Fruit fly (Drosophila melanogaster) whole organism, pupa: ENCODE data around the gene toc.

Source experiments
- CG13204 ChIP-seq: fragments of 200-800 bp; sonication (Bioruptor generic); optimal IDR thresholded peaks from 2 replicates; lab custom pipeline; 2018; ENCODE audit warnings: missing biosample characterization, mild to moderate bottlenecking, missing genetic modification characterization, moderate library complexity
- CG15710 ChIP-seq: fragments of 200-800 bp; sonication (Bioruptor generic); optimal IDR thresholded peaks from 2 replicates; lab custom pipeline; 2018; ENCODE audit warnings: missing biosample characterization, mild to moderate bottlenecking, missing genetic modification characterization, moderate library complexity
- CG32121 ChIP-seq: fragments of 200-800 bp; sonication (Bioruptor generic); IDR thresholded peaks from 2 replicates; pipeline ENCODE4 v1.3.6; 2022; ENCODE audit warnings: missing biosample characterization, missing genetic modification characterization
- CG34367 ChIP-seq: fragments of 200-800 bp; sonication (Bioruptor generic); optimal IDR thresholded peaks from 2 replicates; lab custom pipeline; 2018; ENCODE audit warnings: missing biosample characterization, mild to moderate bottlenecking, missing genetic modification characterization
- CG4496 ChIP-seq: fragments of 200-800 bp; sonication (Bioruptor generic); IDR thresholded peaks from 3 replicates; pipeline ENCODE4 v1.3.6; 2022; ENCODE audit warnings: missing biosample characterization, missing genetic modification characterization
- rn ChIP-seq: fragments of 200-800 bp; sonication (Bioruptor generic); IDR thresholded peaks from 2 replicates; pipeline ENCODE4 v1.3.6; 2022; ENCODE audit warnings: missing biosample characterization, missing genetic modification characterization

dm6 chr2L:3057951-3058771 is 86.4 kb downstream of the toc start:
- TF ChIP-seq CG4496 (GFP tag; lab: Robert Waterston, UW) (no peak), CG13204 (GFP tag; lab: Kevin White, UChicago) (no peak), CG34367 (tag; lab: Kevin White, UChicago) (no peak), rn (GFP tag; lab: Robert Waterston, UW) (no peak), CG32121 (GFP tag; lab: Robert Waterston, UW) (no peak), CG15710 (no peak)
